Worm (Caenorhabditis elegans) whole organism, young adult: ENCODE results near the gene W03F9.2.

ENCODE experiments used
- D2030.7 ChIP-seq: fragments of 200-800 bp; sonication (Bioruptor generic); IDR thresholded peaks from 2 replicates; pipeline ENCODE4 v1.3.6; 2022; ENCODE audit warnings: missing genetic modification reagents, missing genetic modification characterization, missing compliant biosample characterization
- F22D6.2 ChIP-seq: sonication (generic microtip); optimal IDR thresholded peaks from 2 replicates; lab custom pipeline; 2016; ENCODE audit warnings: mild to moderate bottlenecking, missing genetic modification characterization, missing compliant biosample characterization
- F33H1.4 ChIP-seq: fragments of 200-800 bp; sonication (Bioruptor generic); IDR thresholded peaks from 2 replicates; pipeline ENCODE4 v1.3.6; 2022; ENCODE audit warnings: missing genetic modification reagents, missing genetic modification characterization, missing compliant biosample characterization
- F37B4.10 ChIP-seq: fragments of 200-800 bp; sonication (Bioruptor generic); IDR thresholded peaks from 2 replicates; pipeline ENCODE4 v1.3.6; 2022; ENCODE audit warnings: missing genetic modification characterization, missing compliant biosample characterization
- F39B2.1 ChIP-seq: fragments of 200-800 bp; sonication (Bioruptor generic); IDR thresholded peaks from 2 replicates; pipeline ENCODE4 v1.3.6; 2022; ENCODE audit warnings: missing genetic modification reagents, missing genetic modification characterization, missing compliant biosample characterization
- F49E8.2 ChIP-seq: sonication (generic microtip); optimal IDR thresholded peaks from 3 replicates; lab custom pipeline; 2017; ENCODE audit warnings: missing genetic modification characterization, mild to moderate bottlenecking, missing compliant biosample characterization, antibody characterized with exemption, moderate library complexity; ENCODE audit not compliant: insufficient read depth
- F52B5.7 ChIP-seq: sonication (generic microtip); optimal IDR thresholded peaks from 2 replicates; lab custom pipeline; 2016; ENCODE audit warnings: mild to moderate bottlenecking, missing genetic modification characterization, missing compliant biosample characterization
- F57A8.1 ChIP-seq: fragments of 200-800 bp; sonication (Bioruptor generic); optimal IDR thresholded peaks from 2 replicates; lab custom pipeline; 2018; ENCODE audit warnings: mild to moderate bottlenecking, missing genetic modification characterization, moderate library complexity, missing compliant biosample characterization
- F57C9.4 ChIP-seq: sonication (generic microtip); optimal IDR thresholded peaks from 2 replicates; lab custom pipeline; 2017; ENCODE audit warnings: mild to moderate bottlenecking, missing genetic modification characterization, missing compliant biosample characterization
- Y53G8AR.9 ChIP-seq: fragments of 200-800 bp; sonication (Bioruptor generic); conservative IDR thresholded peaks from 2 replicates; pipeline ENCODE4 v1.3.6; 2022; ENCODE audit warnings: missing genetic modification reagents, missing genetic modification characterization, missing compliant biosample characterization
- Y56A3A.18 ChIP-seq: fragments of 200-800 bp; sonication (Bioruptor generic); IDR thresholded peaks from 2 replicates; pipeline ENCODE4 v1.3.6; 2022; ENCODE audit warnings: missing genetic modification reagents, missing genetic modification characterization, missing compliant biosample characterization
- aptf-3 ChIP-seq: fragments of 200-800 bp; sonication (Bioruptor generic); IDR thresholded peaks from 2 replicates; pipeline ENCODE4 v1.3.6; 2022; ENCODE audit warnings: missing genetic modification characterization, missing compliant biosample characterization
- attf-5 ChIP-seq: fragments of 200-800 bp; sonication (Bioruptor generic); optimal IDR thresholded peaks from 2 replicates; lab custom pipeline; 2018; ENCODE audit warnings: mild to moderate bottlenecking, missing genetic modification characterization, missing compliant biosample characterization
- cebp-2 ChIP-seq: fragments of 200-800 bp; sonication (Bioruptor generic); IDR thresholded peaks from 2 replicates; pipeline ENCODE4 v1.3.6; 2022; ENCODE audit warnings: missing genetic modification characterization, missing compliant biosample characterization
- ceh-40 ChIP-seq: fragments of 200-800 bp; sonication (Bioruptor generic); IDR thresholded peaks from 2 replicates; pipeline ENCODE4 v1.3.6; 2022; ENCODE audit warnings: missing genetic modification characterization, missing compliant biosample characterization
- egrh-3 ChIP-seq: fragments of 200-800 bp; sonication (Bioruptor generic); IDR thresholded peaks from 2 replicates; pipeline ENCODE4 v1.3.6; 2022; ENCODE audit warnings: missing genetic modification reagents, missing genetic modification characterization, missing compliant biosample characterization
- ets-4 ChIP-seq: fragments of 200-800 bp; sonication (Bioruptor generic); optimal IDR thresholded peaks from 2 replicates; lab custom pipeline; 2018; ENCODE audit warnings: mild to moderate bottlenecking, missing genetic modification characterization, missing compliant biosample characterization
- hmg-1.2 ChIP-seq: fragments of 200-800 bp; sonication (Bioruptor generic); IDR thresholded peaks from 2 replicates; pipeline ENCODE4 v1.3.6; 2022; ENCODE audit warnings: missing genetic modification reagents, missing genetic modification characterization, missing compliant biosample characterization
- lin-54 ChIP-seq: fragments of 200-800 bp; sonication (Bioruptor generic); optimal IDR thresholded peaks from 2 replicates; lab custom pipeline; 2018; ENCODE audit warnings: mild to moderate bottlenecking, missing genetic modification characterization, missing compliant biosample characterization
- lir-1 ChIP-seq: fragments of 200-800 bp; sonication (Bioruptor generic); conservative IDR thresholded peaks from 2 replicates; pipeline ENCODE4 v1.3.6; 2022; ENCODE audit warnings: missing genetic modification reagents, missing genetic modification characterization, missing compliant biosample characterization
- lsl-1 ChIP-seq: fragments of 200-800 bp; sonication (Bioruptor generic); optimal IDR thresholded peaks from 2 replicates; lab custom pipeline; 2018; ENCODE audit warnings: mild to moderate bottlenecking, missing genetic modification characterization, moderate library complexity, missing compliant biosample characterization
- lsy-27 ChIP-seq: sonication (generic microtip); optimal IDR thresholded peaks from 2 replicates; lab custom pipeline; 2017; ENCODE audit warnings: missing genetic modification characterization, mild to moderate bottlenecking, missing compliant biosample characterization, antibody characterized with exemption, missing genotype, borderline replicate concordance; ENCODE audit not compliant: insufficient read depth
- madf-6 ChIP-seq: fragments of 200-800 bp; sonication (Bioruptor generic); IDR thresholded peaks from 2 replicates; pipeline ENCODE4 v1.3.6; 2022; ENCODE audit warnings: missing genetic modification reagents, missing genetic modification characterization, missing compliant biosample characterization
- mcd-1 ChIP-seq: fragments of 200-800 bp; sonication (Bioruptor generic); IDR thresholded peaks from 2 replicates; pipeline ENCODE4 v1.3.6; 2022; ENCODE audit warnings: missing genetic modification reagents, missing genetic modification characterization, missing compliant biosample characterization
- pha-4 ChIP-seq: fragments of 150-350 bp; sonication (generic microtip); optimal IDR thresholded peaks from 2 replicates; lab custom pipeline; 2014; ENCODE audit warnings: missing biosample characterization, missing genetic modification reagents, missing genetic modification characterization
- snpc-4 ChIP-seq, 5 experiments: fragments of 150-350 bp in 1 of 5; sonication (generic microtip) in 4 of 5; optimal IDR thresholded peaks; 2 replicates each; lab custom pipeline; 2014 to 2018; ENCODE audit warnings: missing genetic modification characterization in 5 of 5, missing biosample characterization in 3 of 5, antibody characterized with exemption in 2 of 5, mild to moderate bottlenecking in 2 of 5, missing compliant biosample characterization in 2 of 5, missing genotype in 2 of 5, moderate library complexity in 2 of 5, missing genetic modification reagents in 1 of 5
- somi-1 ChIP-seq: fragments of 200-800 bp; sonication (Bioruptor generic); optimal IDR thresholded peaks from 2 replicates; lab custom pipeline; 2018; ENCODE audit warnings: mild to moderate bottlenecking, missing genetic modification characterization, missing compliant biosample characterization
- tbp1 ChIP-seq: fragments of 200-800 bp; sonication (Bioruptor generic); optimal IDR thresholded peaks from 2 replicates; lab custom pipeline; 2018; ENCODE audit warnings: mild to moderate bottlenecking, missing genetic modification characterization, missing compliant biosample characterization
- ztf-18 ChIP-seq: sonication (generic microtip); optimal IDR thresholded peaks from 2 replicates; lab custom pipeline; 2016; ENCODE audit warnings: missing genotype, mild to moderate bottlenecking, missing genetic modification characterization, missing compliant biosample characterization
- ztf-22 ChIP-seq: fragments of 200-800 bp; sonication (Bioruptor generic); optimal IDR thresholded peaks from 2 replicates; lab custom pipeline; 2018; ENCODE audit warnings: mild to moderate bottlenecking, missing genetic modification characterization, moderate library complexity, missing compliant biosample characterization
- ztf-26 ChIP-seq: sonication (generic microtip); optimal IDR thresholded peaks from 2 replicates; lab custom pipeline; 2017; ENCODE audit warnings: missing genetic modification characterization, missing compliant biosample characterization
- ztf-28 ChIP-seq: fragments of 200-800 bp; sonication (Bioruptor generic); IDR thresholded peaks from 2 replicates; pipeline ENCODE4 v1.3.6; 2022; ENCODE audit warnings: missing genetic modification reagents, missing genetic modification characterization, missing compliant biosample characterization
- ztf-3 ChIP-seq: fragments of 200-800 bp; sonication (Bioruptor generic); optimal IDR thresholded peaks from 2 replicates; lab custom pipeline; 2018; ENCODE audit warnings: mild to moderate bottlenecking, missing genetic modification characterization, missing compliant biosample characterization

W03F9.2 gene

DNA sequence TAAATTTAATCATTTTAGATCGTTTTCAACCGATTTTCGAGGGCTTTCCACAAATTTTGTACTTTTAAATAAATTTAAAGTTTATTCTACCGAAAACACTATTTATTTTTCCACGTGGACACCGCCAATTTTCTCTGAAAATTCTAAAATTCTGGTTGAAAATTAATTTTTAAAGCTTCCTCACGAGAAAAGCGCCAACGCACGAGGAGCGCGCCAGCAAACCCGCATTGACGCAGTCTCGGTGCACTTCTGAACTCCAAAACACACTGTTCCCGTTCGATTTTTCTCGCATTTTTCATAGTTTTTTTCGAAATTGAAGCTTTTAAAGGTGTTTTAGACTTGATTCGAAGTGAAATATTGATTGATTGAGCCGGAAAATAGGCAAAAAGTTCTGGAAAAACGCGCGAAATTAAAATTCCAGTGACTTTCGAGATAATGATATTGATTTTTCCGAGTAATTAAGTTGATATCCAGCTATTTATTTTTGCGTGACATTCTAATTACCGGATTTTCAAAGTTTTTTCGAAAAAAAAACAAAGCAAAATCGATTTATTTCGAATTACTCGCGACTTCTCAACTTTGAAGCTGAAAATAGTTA is 49.1 kb upstream of the W03F9.2 start, which contains the start of gene cul-3 (continued):
- TF ChIP-seq F33H1.4 (GFP tag; lab: Robert Waterston, UW) (peak; percentile 29; the same call in 1 of the 2 replicates), F57C9.4 (no peak), somi-1 (GFP tag; lab: Kevin White, UChicago) (no peak), ztf-22 (GFP tag; lab: Kevin White, UChicago) (no peak), Y56A3A.18 (GFP tag; lab: Robert Waterston, UW) (no peak), attf-5 (GFP tag; lab: Kevin White, UChicago) (no peak), lsl-1 (GFP tag; lab: Kevin White, UChicago) (peak; percentile 39), lin-54 (peak; percentile 56), egrh-3 (no peak), ztf-28 (GFP tag; lab: Robert Waterston, UW) (no peak), ztf-26 (tag; lab: Kevin White, UChicago) (no peak), pha-4 (tag; lab: Kevin White, UChicago) (no peak), ceh-40 (GFP tag; lab: Robert Waterston, UW) (no peak), F49E8.2 (tag; lab: Kevin White, UChicago) (peak; percentile 16), aptf-3 (GFP tag; lab: Robert Waterston, UW) (no peak), lsy-27 (no peak), tbp1 (GFP tag; lab: Kevin White, UChicago) (no peak), ztf-3 (GFP tag; lab: Kevin White, UChicago) (no peak), lir-1 (no peak), snpc-4 (GFP tag; optimal IDR thresholded peaks at IDR 0.05; lab: Kevin White, UChicago) (no peak), snpc-4 (tag; optimal IDR thresholded peaks at IDR 0.05; lab: Kevin White, UChicago) (peak in 1 of 4 experiments; percentile 9), mcd-1 (GFP tag; lab: Robert Waterston, UW) (peak; percentile 77), F52B5.7 (tag; lab: Kevin White, UChicago) (no peak)

DNA sequence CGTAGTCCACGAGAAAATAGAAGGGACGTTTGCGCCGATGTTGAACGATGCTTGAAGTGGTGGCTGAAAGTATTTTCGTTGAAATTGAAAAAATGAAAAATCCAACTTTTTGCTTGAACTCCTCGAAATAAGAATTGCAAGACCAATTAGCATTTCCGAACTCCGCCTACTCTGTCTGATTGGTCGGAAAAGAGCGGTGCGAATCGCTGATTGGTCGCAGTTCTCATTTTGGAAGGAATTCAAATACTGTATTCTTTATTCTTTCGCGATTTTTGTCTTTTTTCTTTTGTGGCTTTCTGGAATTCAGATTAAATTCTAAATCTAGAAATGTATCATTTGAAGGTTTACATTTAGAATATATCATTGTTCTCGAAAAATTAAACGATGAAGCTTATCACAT is 46.7 kb upstream of the W03F9.2 start:
- TF ChIP-seq madf-6 (GFP tag; lab: Robert Waterston, UW), result no peak
- no peak for TF ChIP-seq D2030.7 (GFP tag; lab: Robert Waterston, UW)
- TF ChIP-seq Y53G8AR.9 (GFP tag; lab: Robert Waterston, UW), result no peak
- no peak for TF ChIP-seq F37B4.10
- no peak for TF ChIP-seq Y56A3A.18 (GFP tag; lab: Robert Waterston, UW)
- no peak for TF ChIP-seq F57A8.1 (GFP tag; lab: Kevin White, UChicago)
- no peak for TF ChIP-seq mcd-1 (GFP tag; lab: Robert Waterston, UW)
- no peak for TF ChIP-seq F52B5.7 (tag; lab: Kevin White, UChicago)
- TF ChIP-seq snpc-4 (GFP tag; optimal IDR thresholded peaks at IDR 0.05; lab: Kevin White, UChicago), result no peak
- TF ChIP-seq snpc-4 (tag; optimal IDR thresholded peaks at IDR 0.05; lab: Kevin White, UChicago), result no peak
- no peak for TF ChIP-seq ceh-40 (GFP tag; lab: Robert Waterston, UW)
- no peak for TF ChIP-seq F22D6.2 (tag; lab: Kevin White, UChicago)

DNA sequence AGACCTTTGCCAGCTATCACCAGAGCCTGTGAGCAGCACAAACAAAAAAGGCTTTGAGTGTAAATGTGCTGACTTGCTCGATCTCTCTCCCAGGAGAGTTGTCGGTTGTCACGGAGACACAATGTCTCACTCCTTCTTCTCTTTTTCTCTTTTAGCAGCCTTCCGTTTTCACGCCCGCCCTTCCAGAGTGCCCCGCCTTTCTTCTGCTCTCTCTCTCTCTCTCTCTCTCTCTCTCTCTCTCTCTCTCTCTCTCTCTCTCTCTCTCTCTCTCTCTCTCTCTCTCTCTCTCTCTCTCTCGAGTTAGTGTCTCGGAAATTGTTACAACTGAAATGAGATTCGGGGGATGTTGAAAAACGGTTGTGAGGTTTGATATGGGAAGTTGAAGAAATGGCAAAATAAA is 45.6 kb upstream of the W03F9.2 start:
- peak; percentile 54 for TF ChIP-seq egrh-3
- 0 out of 2 replicates have a peak, but pooled peaks have one; percentile 11 for TF ChIP-seq hmg-1.2 (GFP tag; lab: Robert Waterston, UW)
- TF ChIP-seq cebp-2 (GFP tag; lab: Robert Waterston, UW), result no peak
- TF ChIP-seq ets-4, result no peak
- peak; percentile 36; the same call in 1 of the 2 replicates for TF ChIP-seq D2030.7 (GFP tag; lab: Robert Waterston, UW)
- TF ChIP-seq mcd-1 (GFP tag; lab: Robert Waterston, UW), result peak; percentile 26; the same call in 1 of the 2 replicates
- TF ChIP-seq, all 124 proteins: peak for 4

DNA sequence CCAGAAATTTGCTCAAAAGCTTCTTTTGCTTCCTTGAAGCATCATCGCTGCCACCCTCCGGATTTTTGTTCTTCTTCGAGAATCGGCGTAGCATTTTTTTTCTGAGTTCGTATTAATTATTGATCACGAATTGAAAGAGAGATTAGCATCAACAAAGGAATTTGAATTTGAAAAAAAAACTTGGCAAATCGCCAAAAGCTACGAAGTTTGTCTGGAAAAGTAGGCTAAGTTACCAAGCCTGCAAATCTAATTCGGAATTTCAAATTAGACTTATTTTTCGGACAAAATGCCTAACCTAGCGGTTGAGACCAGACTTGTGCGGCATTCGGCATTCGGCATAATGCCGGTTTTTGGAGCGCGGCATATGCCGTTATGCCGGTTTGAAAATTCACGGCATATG is 44.3 kb upstream of the W03F9.2 start, which contains the start of gene cfap-36:
Gene cfap-36 (minus strand): TSS at position 101 of the 400 bp plus-strand sequence.
- no peak for TF ChIP-seq F39B2.1 (GFP tag; lab: Robert Waterston, UW)
- TF ChIP-seq F37B4.10, result no peak
- no peak for TF ChIP-seq ztf-18 (tag; lab: Kevin White, UChicago)
